Worm (Caenorhabditis elegans): ENCODE results near the gene K11D12.8.

K11D12.8 gene

DNA sequence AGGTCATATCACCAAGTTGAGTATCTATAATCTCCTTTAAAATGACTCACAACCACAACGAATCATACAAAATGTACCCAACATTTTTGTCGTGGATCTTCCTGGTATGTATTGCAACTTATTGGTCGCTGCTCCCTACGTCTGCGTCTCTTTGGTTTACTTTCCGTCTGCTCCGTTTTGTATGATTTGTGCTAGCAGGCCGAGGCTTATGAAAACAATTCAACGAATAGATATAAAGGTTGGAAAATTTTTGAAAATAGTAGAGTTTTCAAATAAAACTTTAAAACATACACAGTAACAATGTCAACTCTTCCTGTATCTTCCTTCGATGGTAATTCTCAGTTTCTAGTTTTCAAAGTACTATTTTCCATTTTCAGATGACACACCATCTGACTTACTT is 39.4 kb downstream of the K11D12.8 start, which contains the start of gene srr-8:
Gene srr-8 (plus strand): TSS at position 301 of the 400 bp plus-strand sequence.
- no peak for TF ChIP-seq skn-1 (tag; optimal IDR thresholded peaks at IDR 0.05)
- TF ChIP-seq lin-39 (tag; optimal IDR thresholded peaks at IDR 0.05), result no peak
- TF ChIP-seq daf-8 (GFP tag; IDR thresholded peaks at IDR 0.05), result no peak
- TF ChIP-seq dmd-6 (GFP tag; IDR thresholded peaks at IDR 0.05), result peak; percentile 9; the same call in 1 of the 2 replicates
- no peak for TF ChIP-seq nhr-102 (tag; optimal IDR thresholded peaks at IDR 0.05)

DNA sequence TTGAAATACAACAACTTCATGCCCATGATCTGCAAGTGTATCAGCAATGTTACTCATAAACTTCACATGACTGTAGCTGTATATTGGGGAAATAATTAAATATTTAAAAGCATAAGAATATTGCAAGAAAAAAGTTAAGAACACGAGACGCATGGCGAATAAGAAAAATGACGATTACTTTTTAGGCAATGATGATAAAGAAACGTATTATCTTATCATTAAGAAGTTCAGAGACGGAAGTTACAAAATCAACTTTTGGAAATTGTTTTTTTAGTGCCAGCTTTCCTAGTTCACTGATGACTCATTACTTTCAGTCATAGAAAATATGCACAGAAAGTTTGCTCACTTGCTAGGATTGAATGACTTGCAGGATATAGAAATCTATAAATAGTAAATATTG is 40.4 kb downstream of the K11D12.8 start, which contains the start of gene ugt-7:
Gene ugt-7 (minus strand): TSS at position 161 of the 400 bp plus-strand sequence.
- TF ChIP-seq aha-1 (tag) (no peak), nhr-77 (tag; optimal IDR thresholded peaks at IDR 0.05) (peak; percentile 11), tag-97 (GFP tag; IDR thresholded peaks at IDR 0.05) (no peak), nhr-48 (tag; optimal IDR thresholded peaks at IDR 0.05) (no peak), Y105C5A.15 (GFP tag; IDR thresholded peaks at IDR 0.05) (no peak), snpc-1.2 (GFP tag; IDR thresholded peaks at IDR 0.05) (no peak), nhr-76 (tag; optimal IDR thresholded peaks at IDR 0.05) (no peak), set-16 (GFP tag; IDR thresholded peaks at IDR 0.05) (no peak), pqm-1 (tag; optimal IDR thresholded peaks at IDR 0.05) (peak; percentile 72), fkh-10 (GFP tag; optimal IDR thresholded peaks at IDR 0.05) (no peak), dpl-1 (GFP tag; optimal IDR thresholded peaks at IDR 0.05) (no peak), unc-62 (GFP tag; optimal IDR thresholded peaks at IDR 0.05 in 1 of 2) (no peak), unc-62 (tag; optimal IDR thresholded peaks at IDR 0.05) (no peak), spr-3 (GFP tag; optimal IDR thresholded peaks at IDR 0.05) (no peak), daf-19 (GFP tag; conservative IDR thresholded peaks at IDR 0.05) (no peak), zip-2 (tag; optimal IDR thresholded peaks at IDR 0.05) (no peak), mes-2 (tag; optimal IDR thresholded peaks at IDR 0.05; ENCODE audit: poor library complexity, severe bottlenecking) (no peak), ZK546.5 (tag; optimal IDR thresholded peaks at IDR 0.05) (no peak), ceh-44 (GFP tag; IDR thresholded peaks at IDR 0.05) (no peak), unc-130 (GFP tag; optimal IDR thresholded peaks at IDR 0.05) (no peak), saeg-2 (GFP tag; IDR thresholded peaks at IDR 0.05) (no peak), egl-27 (tag; optimal IDR thresholded peaks at IDR 0.05) (no peak), lin-13 (GFP tag; optimal IDR thresholded peaks at IDR 0.05) (no peak), nhr-102 (tag; optimal IDR thresholded peaks at IDR 0.05) (no peak), nhr-28 (tag; optimal IDR thresholded peaks at IDR 0.05) (peak; percentile 42), Y5F2A.4 (GFP tag; optimal IDR thresholded peaks at IDR 0.05) (no peak), cey-2 (tag; optimal IDR thresholded peaks at IDR 0.05; ENCODE audit: borderline replicate concordance, insufficient read depth) (no peak), hif-1 (tag; optimal IDR thresholded peaks at IDR 0.05) (no peak)

DNA sequence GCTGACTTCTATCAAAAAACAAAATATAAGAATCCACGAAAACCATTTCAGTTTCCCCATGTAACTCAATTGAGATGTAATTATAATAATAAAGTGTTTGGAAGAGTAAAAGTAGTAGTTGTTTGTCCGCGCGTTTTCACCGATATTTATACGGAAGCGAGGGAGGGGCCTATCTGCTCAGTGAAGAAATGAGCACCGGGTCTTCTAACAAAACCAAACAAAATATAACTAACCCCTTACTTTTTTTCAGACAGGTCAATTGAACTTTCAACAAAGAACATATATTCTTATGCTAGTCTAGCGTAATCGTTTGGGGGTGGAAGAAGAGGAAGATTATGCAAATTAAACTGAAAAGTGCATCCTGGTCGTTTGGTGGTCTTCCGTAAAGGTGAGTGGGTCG is 45.6 kb downstream of the K11D12.8 start, which contains the start of gene ncx-9:
Gene ncx-9 (minus strand): TSS at position 101 of the 400 bp plus-strand sequence.
- no peak for TF ChIP-seq duxl-1 (tag; optimal IDR thresholded peaks at IDR 0.05; ENCODE audit: poor library complexity)
- TF ChIP-seq mes-2 (tag; optimal IDR thresholded peaks at IDR 0.05; ENCODE audit: poor library complexity, severe bottlenecking), result no peak
- no peak for TF ChIP-seq T20F7.1 (GFP tag; optimal IDR thresholded peaks at IDR 0.05)
- no peak for TF ChIP-seq nhr-6 (tag; optimal IDR thresholded peaks at IDR 0.05)
- TF ChIP-seq hif-1 (tag; optimal IDR thresholded peaks at IDR 0.05), result no peak
- no peak for TF ChIP-seq nhr-28 (tag; optimal IDR thresholded peaks at IDR 0.05)
- no peak for TF ChIP-seq lim-7 (GFP tag; IDR thresholded peaks at IDR 0.05)
- TF ChIP-seq lin-39 (tag; optimal IDR thresholded peaks at IDR 0.05), result no peak
- TF ChIP-seq ztf-11 (tag; optimal IDR thresholded peaks at IDR 0.05), result no peak
- TF ChIP-seq lir-3 (tag; optimal IDR thresholded peaks at IDR 0.05), result no peak
- no peak for TF ChIP-seq F49E8.2 (tag; optimal IDR thresholded peaks at IDR 0.05; ENCODE audit: borderline replicate concordance)
- TF ChIP-seq dmd-9 (GFP tag; IDR thresholded peaks at IDR 0.05), result no peak
